Worm (Caenorhabditis elegans) whole organism, late embryonic: ENCODE results near the gene ceh-88.
"Not testable (repeated sequence)": the region's sequence is repeated elsewhere in the genome, so short reads cannot be mapped to it uniquely, and the experiment has no call there.

Experiments used
- K02D7.2 ChIP-seq: sonication (generic microtip); optimal IDR thresholded peaks from 2 replicates; lab custom pipeline; 2017; ENCODE audit warnings: mild to moderate bottlenecking, missing genetic modification characterization, missing compliant biosample characterization
- T23F11.4 ChIP-seq: fragments of 200-800 bp; sonication (Bioruptor generic); optimal IDR thresholded peaks from 2 replicates; lab custom pipeline; 2018; ENCODE audit warnings: mild to moderate bottlenecking, missing genetic modification characterization, missing compliant biosample characterization
- ceh-14 ChIP-seq: sonication (generic microtip); optimal IDR thresholded peaks from 2 replicates; lab custom pipeline; 2016; ENCODE audit warnings: missing genotype, missing genetic modification characterization, missing compliant biosample characterization
- ceh-22 ChIP-seq: sonication (generic microtip); optimal IDR thresholded peaks from 2 replicates; lab custom pipeline; 2017; ENCODE audit warnings: missing biosample characterization, missing genetic modification characterization
- ceh-24 ChIP-seq: sonication (generic microtip); optimal IDR thresholded peaks from 2 replicates; lab custom pipeline; 2016; ENCODE audit warnings: mild to moderate bottlenecking, missing genetic modification characterization, missing compliant biosample characterization
- ceh-48 ChIP-seq: sonication (generic microtip); optimal IDR thresholded peaks from 2 replicates; lab custom pipeline; 2016; ENCODE audit warnings: missing genetic modification characterization, inconsistent platforms, missing compliant biosample characterization
- ceh-6 ChIP-seq: fragments of 200-800 bp; sonication (Bioruptor generic); optimal IDR thresholded peaks from 2 replicates; lab custom pipeline; 2018; ENCODE audit warnings: mild to moderate bottlenecking, missing genetic modification characterization, missing compliant biosample characterization
- dmd-4 ChIP-seq: sonication (generic microtip); optimal IDR thresholded peaks from 2 replicates; lab custom pipeline; 2016; ENCODE audit warnings: borderline replicate concordance, missing genetic modification characterization, missing compliant biosample characterization
- dve-1 ChIP-seq: sonication (generic microtip); optimal IDR thresholded peaks from 2 replicates; lab custom pipeline; 2017; ENCODE audit warnings: antibody characterized with exemption, mild to moderate bottlenecking, missing genetic modification characterization, missing compliant biosample characterization
- elt-2 ChIP-seq: sonication (generic microtip); optimal IDR thresholded peaks from 2 replicates; lab custom pipeline; 2016; ENCODE audit warnings: missing genetic modification reagents, missing genetic modification characterization, missing compliant biosample characterization
- elt-4 ChIP-seq: sonication (generic microtip); optimal IDR thresholded peaks from 2 replicates; lab custom pipeline; 2016; ENCODE audit warnings: missing genetic modification characterization, missing compliant biosample characterization
- eyg-1 ChIP-seq: sonication (generic microtip); optimal IDR thresholded peaks from 2 replicates; lab custom pipeline; 2016; ENCODE audit warnings: missing genotype, missing genetic modification characterization, missing compliant biosample characterization
- fkh-10 ChIP-seq: fragments of 150-350 bp; optimal IDR thresholded peaks from 2 replicates; lab custom pipeline; 2014; ENCODE audit warnings: missing biosample characterization, missing genetic modification reagents, missing genetic modification characterization
- fkh-6 ChIP-seq: sonication (generic microtip); optimal IDR thresholded peaks from 2 replicates; lab custom pipeline; 2016; ENCODE audit warnings: missing genetic modification characterization, missing compliant biosample characterization
- hlh-15 ChIP-seq: sonication (generic microtip); optimal IDR thresholded peaks from 2 replicates; lab custom pipeline; 2016; ENCODE audit warnings: missing genetic modification characterization, missing compliant biosample characterization
- hlh-30 ChIP-seq: sonication (generic microtip); optimal IDR thresholded peaks from 2 replicates; lab custom pipeline; 2017; ENCODE audit warnings: antibody characterized with exemption, missing genetic modification characterization, missing compliant biosample characterization; ENCODE audit not compliant: insufficient read depth
- hlh-6 ChIP-seq: sonication (generic microtip); optimal IDR thresholded peaks from 2 replicates; lab custom pipeline; 2016; ENCODE audit warnings: missing genotype, missing genetic modification characterization, missing compliant biosample characterization
- lim-6 ChIP-seq: sonication (generic microtip); optimal IDR thresholded peaks from 2 replicates; lab custom pipeline; 2016; ENCODE audit warnings: missing genetic modification characterization, missing compliant biosample characterization
- madf-2 ChIP-seq: sonication (generic microtip); optimal IDR thresholded peaks from 2 replicates; lab custom pipeline; 2017; ENCODE audit warnings: missing genetic modification characterization, missing compliant biosample characterization
- mec-3 ChIP-seq: sonication (generic microtip); optimal IDR thresholded peaks from 2 replicates; lab custom pipeline; 2016; ENCODE audit warnings: borderline replicate concordance, missing genetic modification characterization, missing compliant biosample characterization
- nfya-1 ChIP-seq: sonication (generic microtip); optimal IDR thresholded peaks from 2 replicates; lab custom pipeline; 2017; ENCODE audit warnings: missing genetic modification characterization, mild to moderate bottlenecking, missing compliant biosample characterization, antibody characterized with exemption, moderate library complexity
- nhr-11 ChIP-seq: fragments of 150-350 bp; optimal IDR thresholded peaks from 2 replicates; lab custom pipeline; 2014; ENCODE audit warnings: missing biosample characterization, missing genetic modification characterization
- npax-4 ChIP-seq: sonication (generic microtip); optimal IDR thresholded peaks from 2 replicates; lab custom pipeline; 2016; ENCODE audit warnings: missing genetic modification characterization, missing compliant biosample characterization
- odd-2 ChIP-seq: sonication (generic microtip); optimal IDR thresholded peaks from 2 replicates; lab custom pipeline; 2017; ENCODE audit warnings: antibody characterized with exemption, mild to moderate bottlenecking, missing genetic modification characterization, missing compliant biosample characterization
- pat-9 ChIP-seq: fragments of 200-800 bp; sonication (Bioruptor generic); optimal IDR thresholded peaks from 2 replicates; lab custom pipeline; 2018; ENCODE audit warnings: mild to moderate bottlenecking, missing genetic modification characterization, moderate library complexity, missing compliant biosample characterization
- pax-1 ChIP-seq: fragments of 150-350 bp; optimal IDR thresholded peaks from 2 replicates; lab custom pipeline; 2014; ENCODE audit warnings: missing biosample characterization, missing genetic modification characterization
- pha-2 ChIP-seq: sonication (generic microtip); optimal IDR thresholded peaks from 2 replicates; lab custom pipeline; 2017; ENCODE audit warnings: mild to moderate bottlenecking, missing genetic modification characterization, missing compliant biosample characterization
- ref-2 ChIP-seq: sonication (generic microtip); optimal IDR thresholded peaks from 2 replicates; lab custom pipeline; 2016; ENCODE audit warnings: missing genetic modification characterization, missing compliant biosample characterization
- rnt-1 ChIP-seq: sonication (generic microtip); optimal IDR thresholded peaks from 2 replicates; lab custom pipeline; 2016; ENCODE audit warnings: missing genetic modification characterization, missing compliant biosample characterization
- tbx-2 ChIP-seq: sonication (generic microtip); optimal IDR thresholded peaks from 2 replicates; lab custom pipeline; 2016; ENCODE audit warnings: missing genetic modification characterization, missing compliant biosample characterization
- tbx-7 ChIP-seq: sonication (generic microtip); optimal IDR thresholded peaks from 2 replicates; lab custom pipeline; 2016; ENCODE audit warnings: missing genotype, missing genetic modification characterization, missing compliant biosample characterization
- unc-3 ChIP-seq, 2 experiments: fragments of 200-800 bp in 1 of 2; sonication (Bioruptor generic) in 1 of 2; sonication (generic microtip) in 1 of 2; conservative IDR thresholded peaks in 1 of 2; optimal IDR thresholded peaks in 1 of 2; 2 replicates each; pipeline versions ENCODE4 v1.3.6 to Lab custom; 2016 to 2022; ENCODE audit warnings: missing compliant biosample characterization in 2 of 2, missing genetic modification characterization in 2 of 2, missing genetic modification reagents in 1 of 2
- unc-42 ChIP-seq: sonication (generic microtip); optimal IDR thresholded peaks from 2 replicates; lab custom pipeline; 2016; ENCODE audit warnings: missing genotype, missing genetic modification characterization, missing compliant biosample characterization
- unc-55 ChIP-seq: sonication (generic microtip); optimal IDR thresholded peaks from 2 replicates; lab custom pipeline; 2017; ENCODE audit warnings: missing biosample characterization, missing genetic modification reagents, missing genetic modification characterization
- zip-5 ChIP-seq: sonication (generic microtip); optimal IDR thresholded peaks from 2 replicates; lab custom pipeline; 2016; ENCODE audit warnings: missing genetic modification characterization, missing compliant biosample characterization

The ceh-88 gene

ce11 chrIV:17307223-17307622 lies 21.8 kb upstream of the ceh-88 start, which contains the start of gene T28F3.8:
TSS of gene T28F3.8 (minus strand) at chrIV:17307323.
- TF ChIP-seq lim-6 (tag; lab: Kevin White, UChicago); K02D7.2; unc-55 (GFP tag; lab: Kevin White, UChicago): not testable (repeated sequence)
- TF ChIP-seq, all 69 proteins: peak for 0; not testable (repeated sequence) for 69

ce11 chrIV:17308211-17308610 lies 20.8 kb upstream of the ceh-88 start, which contains the start of gene T28F3.9:
TSS of gene T28F3.9 (plus strand) at chrIV:17308511.
- TF ChIP-seq tbx-2 (tag; lab: Kevin White, UChicago) (no peak), ceh-6 (GFP tag; lab: Kevin White, UChicago) (no peak), hlh-6 (tag; lab: Kevin White, UChicago) (no peak)

ce11 chrIV:17311842-17312241 lies 17.1 kb upstream of the ceh-88 start, which contains the start of gene snf-9:
TSS of gene snf-9 (plus strand) at chrIV:17312142.
- TF ChIP-seq elt-4 (tag; lab: Kevin White, UChicago), result no peak

ce11 chrIV:17316398-17316797 lies 12.6 kb upstream of the ceh-88 start, which contains the start of gene C49C3.20:
TSS of gene C49C3.20 (minus strand) at chrIV:17316498.
- TF ChIP-seq hlh-30 (tag; lab: Kevin White, UChicago) (no peak), fkh-10 (GFP tag; lab: Kevin White, UChicago) (no peak), hlh-15 (tag; lab: Kevin White, UChicago) (no peak), odd-2 (no peak), nhr-11 (tag; lab: Kevin White, UChicago) (no peak), ceh-14 (tag; lab: Kevin White, UChicago) (no peak), tbx-2 (tag; lab: Kevin White, UChicago) (no peak), madf-2 (no peak), ceh-48 (tag; lab: Kevin White, UChicago) (no peak), rnt-1 (tag; lab: Kevin White, UChicago) (no peak)
- TF ChIP-seq, all 69 proteins: peak for 0

- no peak for TF ChIP-seq eyg-1 (tag; lab: Kevin White, UChicago)
- TF ChIP-seq hlh-15 (tag; lab: Kevin White, UChicago), result no peak
Observed at ce11 chrIV:17320445-17320844, 8.5 kb upstream of the ceh-88 start, which contains the start of gene C49C3.4. TSS of gene C49C3.4 (plus strand) at chrIV:17320795.

- TF ChIP-seq unc-42 (peak; percentile 62), mec-3 (no peak)
- TF ChIP-seq, all 69 proteins: peak for 1
Observed at ce11 chrIV:17331100-17331577, 2.2 kb downstream of the ceh-88 start, which contains the start of gene C49C3.6. TSS of gene C49C3.6 (plus strand) at chrIV:17331527.

- no peak for TF ChIP-seq dve-1 (tag; lab: Kevin White, UChicago)
- no peak for TF ChIP-seq zip-5
- TF ChIP-seq dmd-4 (tag; lab: Kevin White, UChicago), result no peak
- no peak for TF ChIP-seq unc-3 (GFP tag; conservative IDR thresholded peaks at IDR 0.05; lab: Robert Waterston, UW)
- no peak for TF ChIP-seq unc-3 (tag; optimal IDR thresholded peaks at IDR 0.05; lab: Kevin White, UChicago)
- no peak for TF ChIP-seq pha-2 (tag; lab: Kevin White, UChicago)
- TF ChIP-seq T23F11.4 (GFP tag; lab: Kevin White, UChicago), result no peak
- TF ChIP-seq fkh-6 (tag; lab: Kevin White, UChicago), result no peak
- no peak for TF ChIP-seq pax-1 (tag; lab: Kevin White, UChicago)
- no peak for TF ChIP-seq elt-2
- TF ChIP-seq nfya-1 (tag; lab: Kevin White, UChicago), result no peak
- no peak for TF ChIP-seq unc-42
- no peak for TF ChIP-seq pat-9 (tag; lab: Kevin White, UChicago)
- no peak for TF ChIP-seq npax-4 (tag; lab: Kevin White, UChicago)
- TF ChIP-seq ceh-24 (tag; lab: Kevin White, UChicago), result no peak
- TF ChIP-seq ref-2 (tag; lab: Kevin White, UChicago), result no peak
- TF ChIP-seq tbx-7 (tag; lab: Kevin White, UChicago), result no peak
- TF ChIP-seq ceh-22 (tag; lab: Kevin White, UChicago), result no peak
- TF ChIP-seq, all 69 proteins: peak for 0
Observed at ce11 chrIV:17332261-17332660, 3.3 kb downstream of the ceh-88 start, which contains the start of gene C49C3.7. TSS of gene C49C3.7 (plus strand) at chrIV:17332561.
